Worm (Caenorhabditis elegans) whole organism, early embryonic: ENCODE results near the gene zgpa-1.

Source experiments
- B0310.2 ChIP-seq: sonication (generic microtip); optimal IDR thresholded peaks from 2 replicates; lab custom pipeline; 2016; ENCODE audit warnings: mild to moderate bottlenecking, missing genetic modification characterization, missing compliant biosample characterization
- ama-1 ChIP-seq: fragments of 150-350 bp; optimal IDR thresholded peaks from 2 replicates; lab custom pipeline; 2014
- ceh-13 ChIP-seq: fragments of 200-800 bp; sonication (Bioruptor generic); optimal IDR thresholded peaks from 2 replicates; lab custom pipeline; 2018; ENCODE audit warnings: mild to moderate bottlenecking, missing genetic modification characterization, missing compliant biosample characterization
- ceh-36 ChIP-seq: sonication (generic microtip); optimal IDR thresholded peaks from 2 replicates; lab custom pipeline; 2016; ENCODE audit warnings: missing genetic modification characterization, inconsistent platforms, missing compliant biosample characterization
- ets-7 ChIP-seq: sonication (generic microtip); optimal IDR thresholded peaks from 2 replicates; lab custom pipeline; 2016; ENCODE audit warnings: missing genotype, missing genetic modification characterization, missing compliant biosample characterization
- hnd-1 ChIP-seq: sonication (generic microtip); optimal IDR thresholded peaks from 2 replicates; lab custom pipeline; 2016; ENCODE audit warnings: missing genetic modification characterization, missing compliant biosample characterization

DNA sequence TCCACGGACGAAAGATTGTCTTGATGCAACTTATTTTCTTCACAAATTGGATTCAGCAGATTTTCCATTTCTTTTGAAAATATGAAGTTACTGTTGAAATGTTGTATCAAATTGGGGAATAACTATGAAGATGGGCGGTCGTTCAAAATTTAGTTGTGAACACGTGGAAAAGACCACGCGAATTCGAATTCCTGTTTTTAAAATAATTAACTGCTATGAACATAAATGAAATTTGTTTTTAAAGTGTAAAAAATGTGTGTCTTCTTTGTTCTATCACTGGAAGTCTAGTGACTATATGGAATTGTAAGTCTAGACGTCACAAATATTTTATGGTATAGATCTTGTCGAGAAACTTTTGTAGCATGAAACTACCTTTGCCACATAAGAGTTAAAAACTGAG, 25.8 kb upstream of the zgpa-1 start, which contains the start of gene C06A6.7:
- TF ChIP-seq hnd-1 (tag; lab: Kevin White, UChicago) (no peak), ceh-13 (GFP tag; lab: Kevin White, UChicago) (no peak), ama-1 (no peak), B0310.2 (tag; lab: Kevin White, UChicago) (no peak), ets-7 (tag; lab: Kevin White, UChicago) (no peak), ceh-36 (tag; lab: Kevin White, UChicago) (no peak)
